Worm (Caenorhabditis elegans): ENCODE data around the gene inx-10.
A peak's percentile ranks its signal among the peaks of the same experiment; 100 is the strongest.

The inx-10 gene

ce11 chrV:9213554-9213953 lies 6.3 kb upstream of the inx-10 start, which contains the start of gene mdt-27:
TSS of gene mdt-27 (minus strand) at chrV:9213654.
- no peak for TF ChIP-seq snu-23 (GFP tag; optimal IDR thresholded peaks at IDR 0.05)
- no peak for TF ChIP-seq skn-1 (tag; optimal IDR thresholded peaks at IDR 0.05)
- TF ChIP-seq unc-30 (tag; optimal IDR thresholded peaks at IDR 0.05): no peak

ce11 chrV:9212499-9212898 lies 5.2 kb upstream of the inx-10 start:
- TF ChIP-seq fos-1 (tag; optimal IDR thresholded peaks at IDR 0.05): peak; percentile 4
- no peak for TF ChIP-seq nhr-84 (tag; optimal IDR thresholded peaks at IDR 0.05)
- no peak for TF ChIP-seq ceh-90 (tag; optimal IDR thresholded peaks at IDR 0.05)
- peak; percentile 66 to 84 for TF ChIP-seq lin-35 (GFP tag; optimal IDR thresholded peaks at IDR 0.05)
- TF ChIP-seq sox-4 (tag; optimal IDR thresholded peaks at IDR 0.05): no peak
- peak; percentile 28 for TF ChIP-seq lir-3 (tag; optimal IDR thresholded peaks at IDR 0.05; ENCODE audit: poor library complexity)
- TF ChIP-seq ceh-63 (GFP tag; optimal IDR thresholded peaks at IDR 0.05): no peak
- peak; percentile 73 for TF ChIP-seq C16A3.4 (tag; optimal IDR thresholded peaks at IDR 0.05)
- peak; percentile 63 for TF ChIP-seq snpc-4 (tag; optimal IDR thresholded peaks at IDR 0.05)
- TF ChIP-seq elt-2 (tag; optimal IDR thresholded peaks at IDR 0.05): no peak
- TF ChIP-seq fkh-4 (tag; optimal IDR thresholded peaks at IDR 0.05; ENCODE audit: borderline replicate concordance): no peak
- TF ChIP-seq snu-23 (GFP tag; optimal IDR thresholded peaks at IDR 0.05): peak; percentile 73
- TF ChIP-seq swsn-7 (tag; optimal IDR thresholded peaks at IDR 0.05): peak; percentile 41
- peak; percentile 38 for TF ChIP-seq nhr-47 (tag; optimal IDR thresholded peaks at IDR 0.05)
- TF ChIP-seq efl-1 (optimal IDR thresholded peaks at IDR 0.05): peak; percentile 65 to 66
- TF ChIP-seq efl-1 (GFP tag; optimal IDR thresholded peaks at IDR 0.05 in 1 of 2): peak; percentile 56 to 64
- peak; percentile 48 to 84 for TF ChIP-seq lsy-2 (tag; optimal IDR thresholded peaks at IDR 0.05)
- TF ChIP-seq mep-1 (tag; optimal IDR thresholded peaks at IDR 0.05): peak; percentile 91
- TF ChIP-seq nhr-19 (GFP tag; conservative IDR thresholded peaks at IDR 0.05): no peak
- peak; percentile 9 for TF ChIP-seq vab-15 (tag; optimal IDR thresholded peaks at IDR 0.05)
- peak; percentile 36 for TF ChIP-seq rnt-1 (tag; optimal IDR thresholded peaks at IDR 0.05)
- peak; percentile 23 for TF ChIP-seq xbp-1 (tag; optimal IDR thresholded peaks at IDR 0.05)
- TF ChIP-seq mdl-1 (tag; optimal IDR thresholded peaks at IDR 0.05): peak in 1 of 2 experiments; percentile 60
- TF ChIP-seq nhr-12 (tag; optimal IDR thresholded peaks at IDR 0.05): no peak
- peak in 1 of 6 experiments; percentile 48 for TF ChIP-seq elt-3 (tag; optimal IDR thresholded peaks at IDR 0.05)
- peak; percentile 59 for TF ChIP-seq nhr-71 (tag; optimal IDR thresholded peaks at IDR 0.05)
- peak; percentile 47 for TF ChIP-seq skn-1 (tag; optimal IDR thresholded peaks at IDR 0.05)
- TF ChIP-seq C04F5.9 (tag; optimal IDR thresholded peaks at IDR 0.05): no peak
- TF ChIP-seq nhr-20 (tag; optimal IDR thresholded peaks at IDR 0.05): peak; percentile 65
- TF ChIP-seq dpl-1 (GFP tag; optimal IDR thresholded peaks at IDR 0.05): peak; percentile 36 to 75 (median 41)
- TF ChIP-seq nhr-85 (tag): peak; percentile 23
- TF ChIP-seq lin-14 (GFP tag; optimal IDR thresholded peaks at IDR 0.05): peak; percentile 90
- peak; percentile 70 for TF ChIP-seq blmp-1 (tag; optimal IDR thresholded peaks at IDR 0.05)
- peak; percentile 5 for TF ChIP-seq tbx-2 (tag; optimal IDR thresholded peaks at IDR 0.05)
- TF ChIP-seq ceh-82 (tag; optimal IDR thresholded peaks at IDR 0.05): peak in 2 of 3 experiments; percentile 18 to 72
- peak; percentile 44 for TF ChIP-seq lin-13 (GFP tag; optimal IDR thresholded peaks at IDR 0.05)
- peak; percentile 68 for TF ChIP-seq lin-15B (tag; optimal IDR thresholded peaks at IDR 0.05)

- TF ChIP-seq aha-1 (tag; optimal IDR thresholded peaks at IDR 0.05): no peak
- peak; percentile 20 for TF ChIP-seq nhr-71 (tag; optimal IDR thresholded peaks at IDR 0.05)
- no peak for TF ChIP-seq tbx-2 (tag; optimal IDR thresholded peaks at IDR 0.05)
- peak; percentile 2 for TF ChIP-seq blmp-1 (tag; optimal IDR thresholded peaks at IDR 0.05)
- no peak for TF ChIP-seq nhr-237 (tag; optimal IDR thresholded peaks at IDR 0.05)
- no peak for TF ChIP-seq C04F5.9 (tag; optimal IDR thresholded peaks at IDR 0.05)
- no peak for TF ChIP-seq lin-39 (tag; optimal IDR thresholded peaks at IDR 0.05)
- no peak for TF ChIP-seq elt-2 (tag; optimal IDR thresholded peaks at IDR 0.05)
- TF ChIP-seq lsy-2 (tag; optimal IDR thresholded peaks at IDR 0.05): peak in 1 of 2 experiments; percentile 19
- TF ChIP-seq mab-9 (GFP tag; IDR thresholded peaks at IDR 0.05): no peak
- TF ChIP-seq ceh-63 (GFP tag; optimal IDR thresholded peaks at IDR 0.05): no peak
- no peak for TF ChIP-seq zip-4 (GFP tag; optimal IDR thresholded peaks at IDR 0.05)
- TF ChIP-seq ceh-82 (tag; optimal IDR thresholded peaks at IDR 0.05): no peak
- TF ChIP-seq hlh-4 (tag; optimal IDR thresholded peaks at IDR 0.05): no peak
- TF ChIP-seq efl-1 (optimal IDR thresholded peaks at IDR 0.05): no peak
- no peak for TF ChIP-seq efl-1 (GFP tag; optimal IDR thresholded peaks at IDR 0.05 in 1 of 2)
- peak; percentile 55 for TF ChIP-seq lin-14 (GFP tag; optimal IDR thresholded peaks at IDR 0.05)
- peak; percentile 1 for TF ChIP-seq snu-23 (GFP tag; optimal IDR thresholded peaks at IDR 0.05)
- TF ChIP-seq Y116A8C.19 (tag; optimal IDR thresholded peaks at IDR 0.05; ENCODE audit: borderline replicate concordance): no peak
- no peak for TF ChIP-seq egl-13 (tag; optimal IDR thresholded peaks at IDR 0.05)
- peak; percentile 11 for TF ChIP-seq nhr-47 (tag; optimal IDR thresholded peaks at IDR 0.05)
Observed at ce11 chrV:9208878-9209277, 1.6 kb upstream of the inx-10 start.
